Fruit fly (Drosophila melanogaster) whole organism, embryonic: ENCODE measurements around the gene Tg.

Experiments
- Ada2b ChIP-seq: fragments of 200-800 bp; sonication (Bioruptor generic); IDR thresholded peaks from 2 replicates; pipeline ENCODE4 v1.3.6; 2022; ENCODE audit warnings: missing biosample characterization, missing genetic modification characterization
- BtbVII ChIP-seq: fragments of 200-800 bp; sonication (Bioruptor generic); optimal IDR thresholded peaks from 3 replicates; lab custom pipeline; 2017; ENCODE audit warnings: missing biosample characterization, mild to moderate bottlenecking, missing genetic modification characterization
- CG10209 ChIP-seq: fragments of 200-800 bp; sonication (Bioruptor generic); optimal IDR thresholded peaks from 3 replicates; lab custom pipeline; 2017; ENCODE audit warnings: missing biosample characterization, mild to moderate bottlenecking, missing genetic modification characterization, missing genetic modification reagents
- CG10366 ChIP-seq: fragments of 200-800 bp; sonication (Bioruptor generic); IDR thresholded peaks from 2 replicates; pipeline ENCODE4 v1.3.6; 2022; ENCODE audit warnings: missing biosample characterization, missing genetic modification characterization
- CG10462 ChIP-seq: fragments of 200-800 bp; sonication (Bioruptor generic); optimal IDR thresholded peaks from 2 replicates; lab custom pipeline; 2016; ENCODE audit warnings: missing biosample characterization, missing genetic modification characterization
- CG11085 ChIP-seq: fragments of 200-800 bp; sonication (Bioruptor generic); IDR thresholded peaks from 2 replicates; pipeline ENCODE4 v1.3.6; 2022; ENCODE audit warnings: missing biosample characterization, missing genetic modification characterization
- CG11247 ChIP-seq: fragments of 200-800 bp; sonication (Bioruptor generic); IDR thresholded peaks from 2 replicates; pipeline ENCODE4 v1.3.6; 2022; ENCODE audit warnings: missing biosample characterization, missing genetic modification characterization
- CG12071 ChIP-seq: fragments of 200-800 bp; sonication (Bioruptor generic); optimal IDR thresholded peaks from 3 replicates; lab custom pipeline; 2018; ENCODE audit warnings: missing biosample characterization, mild to moderate bottlenecking, missing genetic modification characterization
- CG12219 ChIP-seq: fragments of 200-800 bp; sonication (Bioruptor generic); optimal IDR thresholded peaks from 3 replicates; lab custom pipeline; 2018; ENCODE audit warnings: missing biosample characterization, mild to moderate bottlenecking, missing genetic modification characterization
- CG12659 ChIP-seq: fragments of 200-800 bp; sonication (Bioruptor generic); optimal IDR thresholded peaks from 3 replicates; lab custom pipeline; 2017; ENCODE audit warnings: mild to moderate bottlenecking, missing biosample characterization, missing genetic modification reagents, missing genetic modification characterization
- CG12942 ChIP-seq: fragments of 200-800 bp; sonication (Bioruptor generic); optimal IDR thresholded peaks from 3 replicates; lab custom pipeline; 2016; ENCODE audit warnings: missing biosample characterization, missing genetic modification characterization
- CG14667 ChIP-seq: fragments of 200-800 bp; sonication (Bioruptor generic); IDR thresholded peaks from 2 replicates; pipeline ENCODE4 v1.3.6; 2022; ENCODE audit warnings: missing biosample characterization, missing genetic modification characterization
- CG1529 ChIP-seq: fragments of 200-800 bp; sonication (Bioruptor generic); optimal IDR thresholded peaks from 3 replicates; lab custom pipeline; 2018; ENCODE audit warnings: missing biosample characterization, missing genetic modification characterization
- CG17328 ChIP-seq: fragments of 200-800 bp; sonication (Bioruptor generic); IDR thresholded peaks from 2 replicates; pipeline ENCODE4 v1.3.6; 2022; ENCODE audit warnings: missing biosample characterization, missing genetic modification characterization
- CG18476 ChIP-seq: fragments of 200-800 bp; sonication (Bioruptor generic); optimal IDR thresholded peaks from 2 replicates; lab custom pipeline; 2016; ENCODE audit warnings: missing biosample characterization, mild to moderate bottlenecking, missing genetic modification characterization
- CG18619 ChIP-seq: fragments of 200-800 bp; sonication (Bioruptor generic); optimal IDR thresholded peaks from 3 replicates; lab custom pipeline; 2017; ENCODE audit warnings: missing biosample characterization, mild to moderate bottlenecking, missing genetic modification characterization
- CG18764 ChIP-seq: fragments of 200-800 bp; sonication (Bioruptor generic); optimal IDR thresholded peaks from 3 replicates; lab custom pipeline; 2016; ENCODE audit warnings: missing biosample characterization, missing genetic modification characterization
- CG30403 ChIP-seq: fragments of 200-800 bp; sonication (Bioruptor generic); optimal IDR thresholded peaks from 3 replicates; lab custom pipeline; 2016; ENCODE audit warnings: missing biosample characterization, missing genetic modification characterization
- CG3281 ChIP-seq: fragments of 200-800 bp; sonication (Bioruptor generic); optimal IDR thresholded peaks from 3 replicates; lab custom pipeline; 2017; ENCODE audit warnings: missing biosample characterization, mild to moderate bottlenecking, missing genetic modification characterization
- CG3847 ChIP-seq: fragments of 200-800 bp; sonication (Bioruptor generic); IDR thresholded peaks from 2 replicates; pipeline ENCODE4 v1.3.6; 2022; ENCODE audit warnings: missing biosample characterization, missing genetic modification characterization
- CG3995 ChIP-seq: fragments of 200-800 bp; sonication (Bioruptor generic); optimal IDR thresholded peaks from 3 replicates; lab custom pipeline; 2016; ENCODE audit warnings: missing biosample characterization, missing genetic modification characterization
- CG6765 ChIP-seq: fragments of 200-800 bp; sonication (Bioruptor generic); optimal IDR thresholded peaks from 3 replicates; lab custom pipeline; 2017; ENCODE audit warnings: missing biosample characterization, mild to moderate bottlenecking, missing genetic modification characterization
- CG8765 ChIP-seq: fragments of 200-800 bp; sonication (Bioruptor generic); IDR thresholded peaks from 2 replicates; pipeline ENCODE4 v1.3.6; 2022; ENCODE audit warnings: missing biosample characterization, missing genetic modification characterization
- CG9437 ChIP-seq: fragments of 200-800 bp; sonication (Bioruptor generic); optimal IDR thresholded peaks from 2 replicates; lab custom pipeline; 2018; ENCODE audit warnings: missing biosample characterization, mild to moderate bottlenecking, missing genetic modification characterization
- Dip3 ChIP-seq: fragments of 200-800 bp; sonication (Bioruptor generic); optimal IDR thresholded peaks from 3 replicates; lab custom pipeline; 2016; ENCODE audit warnings: missing biosample characterization, missing genetic modification characterization
- Ets65A ChIP-seq: fragments of 200-800 bp; sonication (Bioruptor generic); peaks from one replicate; lab custom pipeline; 2016; ENCODE audit warnings: missing biosample characterization, missing genetic modification characterization
- Gsc ChIP-seq: fragments of 200-800 bp; sonication (Bioruptor generic); IDR thresholded peaks from 2 replicates; pipeline ENCODE4 v1.3.6; 2022; ENCODE audit warnings: missing biosample characterization, missing genetic modification characterization
- HmgD ChIP-seq: fragments of 200-800 bp; sonication (Bioruptor generic); optimal IDR thresholded peaks from 3 replicates; lab custom pipeline; 2016; ENCODE audit warnings: missing biosample characterization, missing genetic modification characterization
- Hr39 ChIP-seq: fragments of >200 bp; optimal IDR thresholded peaks from 2 replicates; lab custom pipeline; 2017
- Myb ChIP-seq: fragments of 200-800 bp; sonication (Bioruptor generic); optimal IDR thresholded peaks from 2 replicates; lab custom pipeline; 2016; ENCODE audit warnings: missing biosample characterization, missing genetic modification characterization
- Vsx1 ChIP-seq: fragments of 200-800 bp; sonication (Bioruptor generic); optimal IDR thresholded peaks from 2 replicates; lab custom pipeline; 2017; ENCODE audit warnings: missing biosample characterization, mild to moderate bottlenecking, missing genetic modification characterization, missing genetic modification reagents
- ase ChIP-seq: fragments of 200-800 bp; sonication (Bioruptor generic); IDR thresholded peaks from 3 replicates; pipeline ENCODE4 v1.3.6; 2022; ENCODE audit warnings: missing biosample characterization, missing genetic modification characterization
- ash1 ChIP-seq: fragments of 200-800 bp; sonication (Bioruptor generic); optimal IDR thresholded peaks from 2 replicates; lab custom pipeline; 2018; ENCODE audit warnings: missing biosample characterization, mild to moderate bottlenecking, missing genetic modification characterization
- cg ChIP-seq: fragments of 200-800 bp; sonication (Bioruptor generic); optimal IDR thresholded peaks from 3 replicates; lab custom pipeline; 2019; ENCODE audit warnings: missing biosample characterization, mild to moderate bottlenecking, missing genetic modification characterization, moderate library complexity
- chinmo ChIP-seq: fragments of 200-800 bp; sonication (Bioruptor generic); IDR thresholded peaks from 4 replicates; pipeline ENCODE4 v1.3.6; 2022; ENCODE audit warnings: missing biosample characterization, missing genetic modification characterization; ENCODE audit not compliant: partially characterized antibody
- crc ChIP-seq: fragments of 200-800 bp; sonication (Bioruptor generic); optimal IDR thresholded peaks from 2 replicates; lab custom pipeline; 2016; ENCODE audit warnings: missing biosample characterization, missing genetic modification characterization
- ewg ChIP-seq: fragments of 200-800 bp; sonication (Bioruptor generic); optimal IDR thresholded peaks from 3 replicates; lab custom pipeline; 2017; ENCODE audit warnings: mild to moderate bottlenecking, missing biosample characterization, missing genetic modification reagents, missing genetic modification characterization
- fd64A ChIP-seq: fragments of 200-800 bp; sonication (Bioruptor generic); optimal IDR thresholded peaks from 3 replicates; lab custom pipeline; 2018; ENCODE audit warnings: missing biosample characterization, mild to moderate bottlenecking, missing genetic modification characterization
- fd96Cb ChIP-seq: fragments of 200-800 bp; sonication (Bioruptor generic); optimal IDR thresholded peaks from 2 replicates; lab custom pipeline; 2018; ENCODE audit warnings: missing biosample characterization, mild to moderate bottlenecking, missing genetic modification characterization, moderate library complexity
- hbn ChIP-seq: fragments of 200-800 bp; sonication (Bioruptor generic); IDR thresholded peaks from 2 replicates; pipeline ENCODE4 v1.3.6; 2022; ENCODE audit warnings: missing biosample characterization, missing genetic modification characterization; ENCODE audit not compliant: partially characterized antibody
- her ChIP-seq: fragments of 200-800 bp; sonication (Bioruptor generic); optimal IDR thresholded peaks from 2 replicates; lab custom pipeline; 2016; ENCODE audit warnings: missing biosample characterization, missing genetic modification characterization
- ken ChIP-seq: fragments of 200-800 bp; sonication (Bioruptor generic); IDR thresholded peaks from 3 replicates; pipeline ENCODE4 v1.3.6; 2022; ENCODE audit warnings: missing biosample characterization, missing genetic modification characterization
- lilli ChIP-seq: fragments of 200-800 bp; sonication (Bioruptor generic); optimal IDR thresholded peaks from 3 replicates; lab custom pipeline; 2016; ENCODE audit warnings: missing biosample characterization, missing genetic modification characterization
- lmd ChIP-seq: fragments of 200-800 bp; sonication (Bioruptor generic); IDR thresholded peaks from 2 replicates; pipeline ENCODE4 v1.3.6; 2022; ENCODE audit warnings: missing biosample characterization, missing genetic modification characterization
- phol ChIP-seq: fragments of 200-800 bp; sonication (Bioruptor generic); optimal IDR thresholded peaks from 3 replicates; lab custom pipeline; 2018; ENCODE audit warnings: missing biosample characterization, mild to moderate bottlenecking, missing genetic modification characterization, moderate library complexity
- pnt ChIP-seq: fragments of 200-800 bp; sonication (Bioruptor generic); optimal IDR thresholded peaks from 3 replicates; lab custom pipeline; 2016; ENCODE audit warnings: missing biosample characterization, missing genetic modification characterization
- run ChIP-seq: fragments of 200-800 bp; sonication (Bioruptor generic); optimal IDR thresholded peaks from 3 replicates; lab custom pipeline; 2018; ENCODE audit warnings: missing biosample characterization, mild to moderate bottlenecking, missing genetic modification characterization
- seq ChIP-seq: fragments of 200-800 bp; sonication (Bioruptor generic); IDR thresholded peaks from 2 replicates; pipeline ENCODE4 v1.3.6; 2022; ENCODE audit warnings: missing biosample characterization, missing genetic modification characterization
- shn ChIP-seq: fragments of 200-800 bp; sonication (Bioruptor generic); optimal IDR thresholded peaks from 3 replicates; lab custom pipeline; 2016; ENCODE audit warnings: missing biosample characterization, missing genetic modification characterization
- slou ChIP-seq: fragments of 200-800 bp; sonication (Bioruptor generic); optimal IDR thresholded peaks from 3 replicates; lab custom pipeline; 2016; ENCODE audit warnings: missing biosample characterization, missing genetic modification characterization
- stc ChIP-seq: fragments of 200-800 bp; sonication (Bioruptor generic); IDR thresholded peaks from 2 replicates; pipeline ENCODE4 v1.3.6; 2022; ENCODE audit warnings: missing biosample characterization, missing genetic modification characterization
- trh ChIP-seq: fragments of 200-800 bp; sonication (Bioruptor generic); optimal IDR thresholded peaks from 2 replicates; lab custom pipeline; 2016; ENCODE audit warnings: missing biosample characterization, missing genetic modification characterization
- wek ChIP-seq: fragments of 200-800 bp; sonication (Bioruptor generic); optimal IDR thresholded peaks from 3 replicates; lab custom pipeline; 2018; ENCODE audit warnings: missing biosample characterization, mild to moderate bottlenecking, missing genetic modification characterization, moderate library complexity

The Tg gene

dm6 chr2L:7998655-7999054, 12.6 kb upstream of the Tg start, which contains the start of gene Sirup (continued):
- TF ChIP-seq CG6765 (GFP tag; lab: Kevin White, UChicago) = no peak
- TF ChIP-seq CG3281 (GFP tag; lab: Kevin White, UChicago) = no peak
- TF ChIP-seq crc (GFP tag; lab: Kevin White, UChicago) = no peak
- TF ChIP-seq shn (GFP tag; lab: Kevin White, UChicago) = no peak
- TF ChIP-seq CG30403 (GFP tag; lab: Kevin White, UChicago) = no peak
- no peak; the same call in 2 of the 3 replicates for TF ChIP-seq ken (GFP tag; lab: Robert Waterston, UW)
- peak; percentile 35; the same call in 1 of the 2 replicates for TF ChIP-seq CG17328
- TF ChIP-seq hbn (GFP tag; lab: Robert Waterston, UW) = no peak
- TF ChIP-seq ase (GFP tag; lab: Robert Waterston, UW) = no peak
- no peak for TF ChIP-seq CG18619 (GFP tag; lab: Kevin White, UChicago)
- TF ChIP-seq CG18764 (GFP tag; lab: Kevin White, UChicago) = no peak
- TF ChIP-seq fd96Cb = no peak
- no peak for TF ChIP-seq Gsc (GFP tag; lab: Robert Waterston, UW)
- TF ChIP-seq cg (GFP tag; lab: Kevin White, UChicago) = no peak
- no peak for TF ChIP-seq BtbVII
- TF ChIP-seq CG9437 = no peak
- TF ChIP-seq lilli (GFP tag; lab: Kevin White, UChicago) = no peak
- no peak for TF ChIP-seq CG10366
- peak; percentile 32 for TF ChIP-seq CG12659 (GFP tag; lab: Kevin White, UChicago)
- no peak for TF ChIP-seq ewg (GFP tag; lab: Kevin White, UChicago)
- TF ChIP-seq CG3847 = peak; percentile 55; the same call in 1 of the 2 replicates
- TF ChIP-seq Ets65A = no peak
- no peak for TF ChIP-seq CG11085 (GFP tag; lab: Robert Waterston, UW)
- TF ChIP-seq wek (GFP tag; lab: Kevin White, UChicago) = no peak
- no peak for TF ChIP-seq Hr39 (lab: Kevin White, UChicago)
- TF ChIP-seq trh (GFP tag; lab: Kevin White, UChicago) = no peak
- TF ChIP-seq Ada2b (GFP tag; lab: Robert Waterston, UW) = no peak
- no peak for TF ChIP-seq CG12942 (GFP tag; lab: Kevin White, UChicago)
- no peak for TF ChIP-seq Vsx1 (GFP tag; lab: Kevin White, UChicago)
- TF ChIP-seq seq (GFP tag; lab: Robert Waterston, UW) = no peak
- no peak for TF ChIP-seq lmd (GFP tag; lab: Robert Waterston, UW)
- TF ChIP-seq CG1529 (GFP tag; lab: Kevin White, UChicago) = no peak
- no peak for TF ChIP-seq CG18476 (GFP tag; lab: Kevin White, UChicago)
- TF ChIP-seq CG11247 (GFP tag; lab: Robert Waterston, UW) = peak; percentile 45; the same call in 1 of the 2 replicates
- TF ChIP-seq fd64A (GFP tag; lab: Kevin White, UChicago) = no peak
- TF ChIP-seq phol = peak; percentile 49
- TF ChIP-seq CG10462 = no peak
- no peak for TF ChIP-seq CG12071 (GFP tag; lab: Kevin White, UChicago)
- TF ChIP-seq CG3995 = no peak
- no peak for TF ChIP-seq CG14667 (GFP tag; lab: Robert Waterston, UW)
- no peak for TF ChIP-seq run (tag; lab: Kevin White, UChicago)
- TF ChIP-seq CG8765 (GFP tag; lab: Robert Waterston, UW) = no peak
- no peak for TF ChIP-seq HmgD
- peak; percentile 49; the same call in 1 of the 4 replicates for TF ChIP-seq chinmo (GFP tag; lab: Robert Waterston, UW)
- TF ChIP-seq Dip3 = no peak
- no peak for TF ChIP-seq pnt (GFP tag; lab: Kevin White, UChicago)
- no peak for TF ChIP-seq ash1 (GFP tag; lab: Kevin White, UChicago)
- TF ChIP-seq Myb = peak; percentile 98
- TF ChIP-seq CG10209 (GFP tag; lab: Kevin White, UChicago) = no peak
- no peak for TF ChIP-seq CG12219
- TF ChIP-seq her (GFP tag; lab: Kevin White, UChicago) = no peak
- no peak for TF ChIP-seq slou (GFP tag; lab: Kevin White, UChicago)
- no peak for TF ChIP-seq stc (GFP tag; lab: Robert Waterston, UW)
